Worm (Caenorhabditis elegans) whole organism, late embryonic: Measurements from ENCODE around the gene F21C10.18.

Experiments
- C38D4.7 ChIP-seq: fragments of 200-800 bp; sonication (Bioruptor generic); optimal IDR thresholded peaks from 2 replicates; lab custom pipeline; 2018; ENCODE audit warnings: mild to moderate bottlenecking, missing genetic modification characterization, moderate library complexity, missing compliant biosample characterization
- F13H6.1 ChIP-seq: sonication (generic microtip); optimal IDR thresholded peaks from 2 replicates; lab custom pipeline; 2016; ENCODE audit warnings: missing genetic modification characterization, missing compliant biosample characterization
- K02D7.2 ChIP-seq: sonication (generic microtip); optimal IDR thresholded peaks from 2 replicates; lab custom pipeline; 2017; ENCODE audit warnings: mild to moderate bottlenecking, missing genetic modification characterization, missing compliant biosample characterization
- K09A11.1 ChIP-seq: sonication (generic microtip); optimal IDR thresholded peaks from 2 replicates; lab custom pipeline; 2017; ENCODE audit warnings: antibody characterized with exemption, mild to moderate bottlenecking, missing genetic modification characterization, missing compliant biosample characterization; ENCODE audit not compliant: insufficient read depth
- Y22D7AL.16 ChIP-seq: sonication (generic microtip); optimal IDR thresholded peaks from 2 replicates; lab custom pipeline; 2016; ENCODE audit warnings: missing genetic modification characterization, missing compliant biosample characterization
- ceh-14 ChIP-seq: sonication (generic microtip); optimal IDR thresholded peaks from 2 replicates; lab custom pipeline; 2016; ENCODE audit warnings: missing genotype, missing genetic modification characterization, missing compliant biosample characterization
- ceh-18 ChIP-seq: sonication (generic microtip); optimal IDR thresholded peaks from 2 replicates; lab custom pipeline; 2016; ENCODE audit warnings: missing genetic modification characterization, missing compliant biosample characterization
- ceh-24 ChIP-seq: sonication (generic microtip); optimal IDR thresholded peaks from 2 replicates; lab custom pipeline; 2016; ENCODE audit warnings: mild to moderate bottlenecking, missing genetic modification characterization, missing compliant biosample characterization
- ceh-34 ChIP-seq: sonication (generic microtip); optimal IDR thresholded peaks from 2 replicates; lab custom pipeline; 2016; ENCODE audit warnings: mild to moderate bottlenecking, missing genetic modification characterization, missing compliant biosample characterization
- ceh-48 ChIP-seq: sonication (generic microtip); optimal IDR thresholded peaks from 2 replicates; lab custom pipeline; 2016; ENCODE audit warnings: missing genetic modification characterization, inconsistent platforms, missing compliant biosample characterization
- ceh-6 ChIP-seq: fragments of 200-800 bp; sonication (Bioruptor generic); optimal IDR thresholded peaks from 2 replicates; lab custom pipeline; 2018; ENCODE audit warnings: mild to moderate bottlenecking, missing genetic modification characterization, missing compliant biosample characterization
- ceh-9 ChIP-seq: sonication (generic microtip); optimal IDR thresholded peaks from 2 replicates; lab custom pipeline; 2016; ENCODE audit warnings: mild to moderate bottlenecking, missing genetic modification characterization, inconsistent platforms, missing compliant biosample characterization
- elt-2 ChIP-seq: sonication (generic microtip); optimal IDR thresholded peaks from 2 replicates; lab custom pipeline; 2016; ENCODE audit warnings: missing genetic modification reagents, missing genetic modification characterization, missing compliant biosample characterization
- elt-4 ChIP-seq: sonication (generic microtip); optimal IDR thresholded peaks from 2 replicates; lab custom pipeline; 2016; ENCODE audit warnings: missing genetic modification characterization, missing compliant biosample characterization
- eyg-1 ChIP-seq: sonication (generic microtip); optimal IDR thresholded peaks from 2 replicates; lab custom pipeline; 2016; ENCODE audit warnings: missing genotype, missing genetic modification characterization, missing compliant biosample characterization
- fax-1 ChIP-seq: sonication (generic microtip); optimal IDR thresholded peaks from 2 replicates; lab custom pipeline; 2016; ENCODE audit warnings: missing genotype, missing genetic modification characterization, missing compliant biosample characterization
- fkh-10 ChIP-seq: fragments of 150-350 bp; optimal IDR thresholded peaks from 2 replicates; lab custom pipeline; 2014; ENCODE audit warnings: missing biosample characterization, missing genetic modification reagents, missing genetic modification characterization
- fkh-6 ChIP-seq: sonication (generic microtip); optimal IDR thresholded peaks from 2 replicates; lab custom pipeline; 2016; ENCODE audit warnings: missing genetic modification characterization, missing compliant biosample characterization
- hlh-30 ChIP-seq: sonication (generic microtip); optimal IDR thresholded peaks from 2 replicates; lab custom pipeline; 2017; ENCODE audit warnings: antibody characterized with exemption, missing genetic modification characterization, missing compliant biosample characterization; ENCODE audit not compliant: insufficient read depth
- lim-6 ChIP-seq: sonication (generic microtip); optimal IDR thresholded peaks from 2 replicates; lab custom pipeline; 2016; ENCODE audit warnings: missing genetic modification characterization, missing compliant biosample characterization
- lin-11 ChIP-seq: fragments of 200-800 bp; sonication (Bioruptor generic); optimal IDR thresholded peaks from 2 replicates; lab custom pipeline; 2018; ENCODE audit warnings: mild to moderate bottlenecking, missing genetic modification characterization, missing compliant biosample characterization
- nhr-232 ChIP-seq: sonication (generic microtip); optimal IDR thresholded peaks from 2 replicates; lab custom pipeline; 2016; ENCODE audit warnings: missing genetic modification characterization, missing compliant biosample characterization
- npax-4 ChIP-seq: sonication (generic microtip); optimal IDR thresholded peaks from 2 replicates; lab custom pipeline; 2016; ENCODE audit warnings: missing genetic modification characterization, missing compliant biosample characterization
- pag-3 ChIP-seq: sonication (generic microtip); optimal IDR thresholded peaks from 2 replicates; lab custom pipeline; 2016; ENCODE audit warnings: missing compliant biosample characterization, missing genetic modification characterization, borderline replicate concordance
- pax-1 ChIP-seq: fragments of 150-350 bp; optimal IDR thresholded peaks from 2 replicates; lab custom pipeline; 2014; ENCODE audit warnings: missing biosample characterization, missing genetic modification characterization
- pha-2 ChIP-seq: sonication (generic microtip); optimal IDR thresholded peaks from 2 replicates; lab custom pipeline; 2017; ENCODE audit warnings: mild to moderate bottlenecking, missing genetic modification characterization, missing compliant biosample characterization
- pha-4 ChIP-seq: fragments of 150-350 bp; optimal IDR thresholded peaks from 2 replicates; lab custom pipeline; 2018; ENCODE audit warnings: missing biosample characterization, missing genetic modification reagents, missing genetic modification characterization
- pqm-1 ChIP-seq: sonication (generic microtip); optimal IDR thresholded peaks from 2 replicates; lab custom pipeline; 2016; ENCODE audit warnings: missing genetic modification characterization, missing compliant biosample characterization
- pros-1 ChIP-seq: fragments of 150-350 bp; optimal IDR thresholded peaks from 2 replicates; lab custom pipeline; 2014; ENCODE audit warnings: missing biosample characterization, missing genetic modification reagents, missing genetic modification characterization
- syd-9 ChIP-seq: sonication (generic microtip); optimal IDR thresholded peaks from 2 replicates; lab custom pipeline; 2016; ENCODE audit warnings: mild to moderate bottlenecking, missing genetic modification characterization, moderate library complexity, missing compliant biosample characterization
- tbx-2 ChIP-seq: sonication (generic microtip); optimal IDR thresholded peaks from 2 replicates; lab custom pipeline; 2016; ENCODE audit warnings: missing genetic modification characterization, missing compliant biosample characterization
- tbx-7 ChIP-seq: sonication (generic microtip); optimal IDR thresholded peaks from 2 replicates; lab custom pipeline; 2016; ENCODE audit warnings: missing genotype, missing genetic modification characterization, missing compliant biosample characterization
- unc-3 ChIP-seq, 2 experiments: fragments of 200-800 bp in 1 of 2; sonication (Bioruptor generic) in 1 of 2; sonication (generic microtip) in 1 of 2; conservative IDR thresholded peaks in 1 of 2; optimal IDR thresholded peaks in 1 of 2; 2 replicates each; pipeline versions ENCODE4 v1.3.6 to Lab custom; 2016 to 2022; ENCODE audit warnings: missing compliant biosample characterization in 2 of 2, missing genetic modification characterization in 2 of 2, missing genetic modification reagents in 1 of 2
- unc-86 ChIP-seq: sonication (generic microtip); optimal IDR thresholded peaks from 2 replicates; lab custom pipeline; 2016; ENCODE audit warnings: missing genetic modification characterization, missing compliant biosample characterization
- zip-5 ChIP-seq: sonication (generic microtip); optimal IDR thresholded peaks from 2 replicates; lab custom pipeline; 2016; ENCODE audit warnings: missing genetic modification characterization, missing compliant biosample characterization

Gene F21C10.18

ce11 chrV:9074360-9074834 lies 33.9 kb upstream of the F21C10.18 start:
- TF ChIP-seq pax-1 (tag; lab: Kevin White, UChicago) (no peak), fax-1 (no peak), lim-6 (tag; lab: Kevin White, UChicago) (no peak), pha-2 (tag; lab: Kevin White, UChicago) (no peak), Y22D7AL.16 (no peak), ceh-34 (tag; lab: Kevin White, UChicago) (no peak), C38D4.7 (no peak), fkh-10 (GFP tag; lab: Kevin White, UChicago) (no peak), tbx-7 (tag; lab: Kevin White, UChicago) (no peak), tbx-2 (tag; lab: Kevin White, UChicago) (no peak), ceh-24 (tag; lab: Kevin White, UChicago) (no peak), hlh-30 (tag; lab: Kevin White, UChicago) (no peak), unc-86 (tag; lab: Kevin White, UChicago) (no peak), unc-3 (GFP tag; conservative IDR thresholded peaks at IDR 0.05; lab: Robert Waterston, UW) (no peak), unc-3 (tag; optimal IDR thresholded peaks at IDR 0.05; lab: Kevin White, UChicago) (no peak), F13H6.1 (tag; lab: Kevin White, UChicago) (no peak), ceh-14 (tag; lab: Kevin White, UChicago) (no peak), fkh-6 (no peak), lin-11 (tag; lab: Kevin White, UChicago) (no peak)
- TF ChIP-seq, all 69 proteins: peak for 0

- no peak for TF ChIP-seq pros-1 (tag; lab: Kevin White, UChicago)
- no peak for TF ChIP-seq ceh-34 (tag; lab: Kevin White, UChicago)
- TF ChIP-seq pqm-1: no peak
- TF ChIP-seq hlh-30 (tag; lab: Kevin White, UChicago): no peak
- TF ChIP-seq ceh-6 (GFP tag; lab: Kevin White, UChicago): no peak
- no peak for TF ChIP-seq pag-3 (tag; lab: Kevin White, UChicago)
- no peak for TF ChIP-seq syd-9 (tag; lab: Kevin White, UChicago)
- no peak for TF ChIP-seq npax-4
- no peak for TF ChIP-seq pha-4
- no peak for TF ChIP-seq K09A11.1 (tag; lab: Kevin White, UChicago)
- TF ChIP-seq ceh-48 (tag; lab: Kevin White, UChicago): no peak
- no peak for TF ChIP-seq elt-2 (tag; lab: Kevin White, UChicago)
- TF ChIP-seq ceh-18 (tag; lab: Kevin White, UChicago): no peak
- no peak for TF ChIP-seq ceh-9 (tag; lab: Kevin White, UChicago)
Observed at ce11 chrV:9075827-9076226, 32.5 kb upstream of the F21C10.18 start.

ce11 chrV:9076273-9076672 lies 32.0 kb upstream of the F21C10.18 start, which contains the start of gene T27E4.7:
Gene T27E4.7 (minus strand): TSS chrV:9076322.
- TF ChIP-seq pqm-1: no peak
- TF ChIP-seq, all 69 proteins: peak for 0

ce11 chrV:9078067-9078581 lies 30.2 kb upstream of the F21C10.18 start:
- TF ChIP-seq ceh-24 (tag; lab: Kevin White, UChicago) (no peak), K02D7.2 (tag; lab: Kevin White, UChicago) (no peak), tbx-7 (tag; lab: Kevin White, UChicago) (no peak), pha-4 (no peak), elt-2 (tag; lab: Kevin White, UChicago) (no peak), hlh-30 (tag; lab: Kevin White, UChicago) (no peak), nhr-232 (tag; lab: Kevin White, UChicago) (no peak), zip-5 (no peak), eyg-1 (no peak), elt-4 (no peak)
- TF ChIP-seq, all 69 proteins: peak for 0
